Worm (Caenorhabditis elegans): Measurements from ENCODE around the gene mma-1.

Gene mma-1

ce11 chrV:12575846-12576245, 20.2 kb downstream of the mma-1 start:
- TF ChIP-seq B0310.2 (tag; optimal IDR thresholded peaks at IDR 0.05), result no peak
- no peak for TF ChIP-seq tbx-11 (GFP tag; IDR thresholded peaks at IDR 0.05)
- no peak for TF ChIP-seq ama-1 (optimal IDR thresholded peaks at IDR 0.05)
- TF ChIP-seq sea-1 (GFP tag; conservative IDR thresholded peaks at IDR 0.05), result no peak
- no peak for TF ChIP-seq hnd-1 (tag; optimal IDR thresholded peaks at IDR 0.05)
- no peak for TF ChIP-seq ceh-36 (tag; optimal IDR thresholded peaks at IDR 0.05)
- no peak for TF ChIP-seq aly-1 (tag; optimal IDR thresholded peaks at IDR 0.05)
- TF ChIP-seq ceh-13 (GFP tag; optimal IDR thresholded peaks at IDR 0.05), result no peak
- no peak for TF ChIP-seq tbx-37 (GFP tag; conservative IDR thresholded peaks at IDR 0.05)
- no peak for TF ChIP-seq tra-4 (tag; optimal IDR thresholded peaks at IDR 0.05)
- no peak for TF ChIP-seq pes-1 (GFP tag; IDR thresholded peaks at IDR 0.05)
- no peak for TF ChIP-seq ets-7 (tag; optimal IDR thresholded peaks at IDR 0.05)
- no peak for TF ChIP-seq F13C5.2 (tag; optimal IDR thresholded peaks at IDR 0.05)
- no peak for TF ChIP-seq hmg-4 (GFP tag; optimal IDR thresholded peaks at IDR 0.05)
- no peak for TF ChIP-seq flt-1 (GFP tag; IDR thresholded peaks at IDR 0.05)
- TF ChIP-seq hmbx-1 (tag; optimal IDR thresholded peaks at IDR 0.05), result no peak
- no peak for TF ChIP-seq scrt-1 (GFP tag; IDR thresholded peaks at IDR 0.05)

- no peak for TF ChIP-seq flt-1 (GFP tag; IDR thresholded peaks at IDR 0.05)
- no peak for TF ChIP-seq B0310.2 (tag; optimal IDR thresholded peaks at IDR 0.05)
- TF ChIP-seq ceh-13 (GFP tag; optimal IDR thresholded peaks at IDR 0.05), result no peak
- TF ChIP-seq ama-1 (optimal IDR thresholded peaks at IDR 0.05), result no peak
- no peak for TF ChIP-seq hnd-1 (tag; optimal IDR thresholded peaks at IDR 0.05)
- no peak for TF ChIP-seq ceh-36 (tag; optimal IDR thresholded peaks at IDR 0.05)
- TF ChIP-seq ets-7 (tag; optimal IDR thresholded peaks at IDR 0.05), result no peak
- no peak for TF ChIP-seq tbx-11 (GFP tag; IDR thresholded peaks at IDR 0.05)
- no peak for TF ChIP-seq sea-1 (GFP tag; conservative IDR thresholded peaks at IDR 0.05)
- no peak for TF ChIP-seq F13C5.2 (tag; optimal IDR thresholded peaks at IDR 0.05)
- no peak for TF ChIP-seq hmbx-1 (tag; optimal IDR thresholded peaks at IDR 0.05)
- no peak for TF ChIP-seq tbx-37 (GFP tag; conservative IDR thresholded peaks at IDR 0.05)
- TF ChIP-seq aly-1 (tag; optimal IDR thresholded peaks at IDR 0.05), result no peak
Observed at ce11 chrV:12570271-12570670, 25.8 kb downstream of the mma-1 start.

ce11 chrV:12567850-12568249, 28.2 kb downstream of the mma-1 start, which contains the start of gene E02A10.4:
E02A10.4 (minus strand) TSS chrV:12567950.
- TF ChIP-seq B0310.2 (tag; optimal IDR thresholded peaks at IDR 0.05), result no peak
- no peak for TF ChIP-seq ama-1 (optimal IDR thresholded peaks at IDR 0.05)
- TF ChIP-seq pes-1 (GFP tag; IDR thresholded peaks at IDR 0.05), result no peak
- TF ChIP-seq scrt-1 (GFP tag; IDR thresholded peaks at IDR 0.05), result no peak
- TF ChIP-seq ceh-36 (tag; optimal IDR thresholded peaks at IDR 0.05), result no peak
- TF ChIP-seq tra-4 (tag; optimal IDR thresholded peaks at IDR 0.05), result no peak

- no peak for TF ChIP-seq tbx-37 (GFP tag; conservative IDR thresholded peaks at IDR 0.05)
- no peak for TF ChIP-seq aly-1 (tag; optimal IDR thresholded peaks at IDR 0.05)
- TF ChIP-seq hnd-1 (tag; optimal IDR thresholded peaks at IDR 0.05), result no peak
- TF ChIP-seq ama-1 (optimal IDR thresholded peaks at IDR 0.05), result no peak
- no peak for TF ChIP-seq flt-1 (GFP tag; IDR thresholded peaks at IDR 0.05)
- TF ChIP-seq tbx-11 (GFP tag; IDR thresholded peaks at IDR 0.05), result no peak
- TF ChIP-seq hmg-4 (GFP tag; optimal IDR thresholded peaks at IDR 0.05), result no peak
- TF ChIP-seq hmbx-1 (tag; optimal IDR thresholded peaks at IDR 0.05), result no peak
- TF ChIP-seq scrt-1 (GFP tag; IDR thresholded peaks at IDR 0.05), result no peak
- TF ChIP-seq F13C5.2 (tag; optimal IDR thresholded peaks at IDR 0.05), result no peak
Observed at ce11 chrV:12567312-12567711, 28.8 kb downstream of the mma-1 start.

ce11 chrV:12564902-12565301, 31.2 kb downstream of the mma-1 start:
- TF ChIP-seq tbx-11 (GFP tag; IDR thresholded peaks at IDR 0.05) (no peak), ets-7 (tag; optimal IDR thresholded peaks at IDR 0.05) (no peak), ceh-13 (GFP tag; optimal IDR thresholded peaks at IDR 0.05) (no peak), scrt-1 (GFP tag; IDR thresholded peaks at IDR 0.05) (no peak), aly-1 (tag; optimal IDR thresholded peaks at IDR 0.05) (no peak), ama-1 (optimal IDR thresholded peaks at IDR 0.05) (no peak), tbx-37 (GFP tag; conservative IDR thresholded peaks at IDR 0.05) (no peak), hmbx-1 (tag; optimal IDR thresholded peaks at IDR 0.05) (no peak), F13C5.2 (tag; optimal IDR thresholded peaks at IDR 0.05) (no peak), hnd-1 (tag; optimal IDR thresholded peaks at IDR 0.05) (no peak), sea-1 (GFP tag; conservative IDR thresholded peaks at IDR 0.05) (no peak), pes-1 (GFP tag; IDR thresholded peaks at IDR 0.05) (no peak), hmg-4 (GFP tag; optimal IDR thresholded peaks at IDR 0.05) (no peak)

ce11 chrV:12563187-12563586, 32.9 kb downstream of the mma-1 start, which contains the start of gene mrps-5:
mrps-5 (plus strand) TSS chrV:12563487.
- no peak for TF ChIP-seq tbx-11 (GFP tag; IDR thresholded peaks at IDR 0.05)
- TF ChIP-seq hnd-1 (tag; optimal IDR thresholded peaks at IDR 0.05), result no peak
- TF ChIP-seq ama-1 (optimal IDR thresholded peaks at IDR 0.05), result no peak
- TF ChIP-seq hmbx-1 (tag; optimal IDR thresholded peaks at IDR 0.05), result no peak
- TF ChIP-seq F13C5.2 (tag; optimal IDR thresholded peaks at IDR 0.05), result no peak
- TF ChIP-seq tra-4 (tag; optimal IDR thresholded peaks at IDR 0.05), result no peak
- no peak for TF ChIP-seq ceh-13 (GFP tag; optimal IDR thresholded peaks at IDR 0.05)
- TF ChIP-seq B0310.2 (tag; optimal IDR thresholded peaks at IDR 0.05), result no peak
- TF ChIP-seq flt-1 (GFP tag; IDR thresholded peaks at IDR 0.05), result no peak
- TF ChIP-seq scrt-1 (GFP tag; IDR thresholded peaks at IDR 0.05), result no peak
- TF ChIP-seq sea-1 (GFP tag; conservative IDR thresholded peaks at IDR 0.05), result no peak
- no peak for TF ChIP-seq hmg-4 (GFP tag; optimal IDR thresholded peaks at IDR 0.05)
- no peak for TF ChIP-seq ceh-36 (tag; optimal IDR thresholded peaks at IDR 0.05)
- no peak for TF ChIP-seq aly-1 (tag; optimal IDR thresholded peaks at IDR 0.05)
- no peak for TF ChIP-seq pes-1 (GFP tag; IDR thresholded peaks at IDR 0.05)
- TF ChIP-seq ets-7 (tag; optimal IDR thresholded peaks at IDR 0.05), result no peak

ce11 chrV:12560328-12560782, 35.7 kb downstream of the mma-1 start, which contains the start of gene sel-1:
sel-1 (plus strand) TSS chrV:12560732.
- no peak for TF ChIP-seq hnd-1 (tag; optimal IDR thresholded peaks at IDR 0.05)
- TF ChIP-seq B0310.2 (tag; optimal IDR thresholded peaks at IDR 0.05), result no peak
- TF ChIP-seq tra-4 (tag; optimal IDR thresholded peaks at IDR 0.05), result no peak
- TF ChIP-seq ama-1 (optimal IDR thresholded peaks at IDR 0.05), result no peak
- TF ChIP-seq ets-7 (tag; optimal IDR thresholded peaks at IDR 0.05), result no peak
- no peak for TF ChIP-seq tbx-37 (GFP tag; conservative IDR thresholded peaks at IDR 0.05)
- no peak for TF ChIP-seq flt-1 (GFP tag; IDR thresholded peaks at IDR 0.05)
- no peak for TF ChIP-seq ceh-13 (GFP tag; optimal IDR thresholded peaks at IDR 0.05)
- TF ChIP-seq hmbx-1 (tag; optimal IDR thresholded peaks at IDR 0.05), result no peak
- TF ChIP-seq ceh-36 (tag; optimal IDR thresholded peaks at IDR 0.05), result no peak
- TF ChIP-seq tbx-11 (GFP tag; IDR thresholded peaks at IDR 0.05), result no peak
- no peak for TF ChIP-seq aly-1 (tag; optimal IDR thresholded peaks at IDR 0.05)
- TF ChIP-seq pes-1 (GFP tag; IDR thresholded peaks at IDR 0.05), result no peak
- no peak for TF ChIP-seq sea-1 (GFP tag; conservative IDR thresholded peaks at IDR 0.05)
- TF ChIP-seq scrt-1 (GFP tag; IDR thresholded peaks at IDR 0.05), result no peak
- no peak for TF ChIP-seq F13C5.2 (tag; optimal IDR thresholded peaks at IDR 0.05)
